Fruit fly (Drosophila melanogaster): Measurements from ENCODE around the gene Pcyt2.
A peak's percentile ranks its signal among the peaks of the same experiment; 100 is the strongest.

The Pcyt2 gene

DNA sequence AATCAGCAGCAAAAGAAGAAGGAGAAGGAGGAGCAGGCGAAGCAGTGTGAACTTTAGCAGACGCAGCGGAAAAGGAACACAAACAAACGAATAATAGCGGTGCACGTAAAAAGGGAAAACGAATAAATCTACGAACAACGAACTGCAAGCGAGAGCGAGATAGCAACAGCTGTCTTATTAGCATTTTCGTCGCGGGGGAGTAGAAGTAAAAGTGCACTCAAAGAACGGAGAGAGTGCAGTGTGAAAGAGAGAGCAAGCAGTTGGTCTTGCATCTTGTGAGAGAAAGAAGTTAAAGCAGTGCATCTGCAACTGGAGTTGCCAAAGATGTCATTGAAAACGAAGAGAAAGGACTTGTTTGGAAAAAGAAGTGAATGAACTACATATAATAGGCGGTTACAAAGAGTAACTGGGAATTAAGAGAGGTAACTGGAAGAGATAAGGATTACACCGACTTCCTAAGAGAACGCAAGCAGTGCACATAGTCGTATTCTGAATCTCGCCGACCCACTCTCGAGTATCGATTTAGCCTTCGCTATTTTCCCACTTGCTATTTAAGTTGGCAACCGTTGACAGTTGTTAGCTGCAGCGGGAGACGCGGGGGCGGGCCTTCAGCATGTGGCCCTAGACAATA is 39.6 kb downstream of the Pcyt2 start:
- TF ChIP-seq CG17801 (GFP tag; optimal IDR thresholded peaks at IDR 0.05; ENCODE audit: partially characterized antibody): peak; percentile 40

DNA sequence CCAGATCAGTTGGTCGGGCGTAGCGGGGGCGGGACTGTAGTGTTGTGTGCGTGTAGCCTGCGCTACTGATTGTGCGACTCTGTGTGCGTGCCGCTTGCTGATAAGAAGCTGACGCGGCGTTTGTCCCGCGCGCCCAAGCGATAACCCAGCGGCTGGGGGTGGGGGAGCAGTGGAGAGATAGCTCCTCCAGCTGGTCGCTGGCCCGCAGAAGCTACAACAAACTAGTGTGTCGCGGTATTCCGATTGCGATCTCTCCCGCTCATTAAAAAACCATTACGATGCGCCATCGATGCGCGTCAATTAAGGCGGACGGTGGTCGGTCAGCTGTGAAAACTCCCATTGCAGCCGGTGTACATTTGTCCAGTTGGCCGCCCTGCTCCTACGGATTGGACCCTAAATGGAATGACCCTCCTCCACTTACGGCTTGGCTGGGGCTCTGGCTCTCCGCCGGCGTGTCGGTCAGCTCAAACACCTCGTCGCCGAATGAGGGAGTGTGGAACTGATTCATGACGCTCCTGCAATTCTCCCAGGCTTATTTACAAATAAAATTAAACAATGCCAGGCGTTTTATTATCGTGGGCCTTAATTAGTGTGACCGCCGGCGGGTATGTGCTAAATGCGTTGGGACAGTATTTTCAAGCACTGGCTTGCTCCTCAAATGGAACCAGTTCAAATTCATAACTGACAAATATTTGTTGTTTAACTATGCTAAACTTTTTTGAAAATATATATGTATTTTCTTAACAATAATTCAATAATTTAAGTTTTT is 49.0 kb downstream of the Pcyt2 start, which contains the start of gene CG12104:
Gene CG12104, minus strand, starts transcription at position 611 of the 769 bp plus-strand sequence.
- TF ChIP-seq CG17801 (GFP tag; optimal IDR thresholded peaks at IDR 0.05; ENCODE audit: partially characterized antibody): no peak

DNA sequence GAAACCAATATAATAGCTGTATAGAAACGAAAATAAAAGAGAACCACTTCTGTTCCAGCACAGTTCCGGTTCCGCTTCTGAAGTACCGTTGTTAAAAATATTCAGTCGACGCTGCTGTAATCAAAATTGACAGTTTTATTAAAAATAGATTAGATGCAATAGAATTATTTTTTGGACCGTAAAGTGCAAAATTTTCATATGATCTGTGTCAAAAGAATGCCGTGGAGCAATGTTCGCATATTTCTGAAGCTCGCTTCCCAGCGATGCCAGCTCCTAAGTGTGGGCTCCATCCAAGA is 49.5 kb downstream of the Pcyt2 start, which contains the start of the genes CG18170 and CG33791:
Gene CG18170, plus strand, starts transcription at position 122 of the 296 bp plus-strand sequence.
Gene CG33791, plus strand, starts transcription at position 122 of the 296 bp plus-strand sequence.
- TF ChIP-seq CG17801 (GFP tag; optimal IDR thresholded peaks at IDR 0.05; ENCODE audit: partially characterized antibody): no peak

All from ovary, adult (tissue).